Worm (Caenorhabditis elegans) whole organism, midembryonic: ENCODE measurements around the gene srw-120.
"Not testable (repeated sequence)": the region's sequence is repeated elsewhere in the genome, so short reads cannot be mapped to it uniquely, and the experiment has no call there.

ENCODE experiments used
- flt-1 ChIP-seq: fragments of 200-800 bp; sonication (Bioruptor generic); IDR thresholded peaks from 2 replicates; pipeline ENCODE4 v1.3.6; 2022; ENCODE audit warnings: missing genetic modification characterization, missing compliant biosample characterization
- ztf-23 ChIP-seq: fragments of 200-800 bp; sonication (Bioruptor generic); IDR thresholded peaks from 2 replicates; pipeline ENCODE4 v1.3.6; 2022; ENCODE audit warnings: missing genetic modification reagents, missing genetic modification characterization, missing compliant biosample characterization

ce11 chrV:2975285-2975684, 20.7 kb downstream of the srw-120 start, which contains the start of gene srw-123:
- TF ChIP-seq flt-1, ztf-23 (GFP tag; lab: Robert Waterston, UW): not testable (repeated sequence)
